Fruit fly (Drosophila melanogaster): Measurements from ENCODE around the gene Acsf2.
A peak's percentile ranks its signal among the peaks of the same experiment; 100 is the strongest.

Acsf2 gene

DNA sequence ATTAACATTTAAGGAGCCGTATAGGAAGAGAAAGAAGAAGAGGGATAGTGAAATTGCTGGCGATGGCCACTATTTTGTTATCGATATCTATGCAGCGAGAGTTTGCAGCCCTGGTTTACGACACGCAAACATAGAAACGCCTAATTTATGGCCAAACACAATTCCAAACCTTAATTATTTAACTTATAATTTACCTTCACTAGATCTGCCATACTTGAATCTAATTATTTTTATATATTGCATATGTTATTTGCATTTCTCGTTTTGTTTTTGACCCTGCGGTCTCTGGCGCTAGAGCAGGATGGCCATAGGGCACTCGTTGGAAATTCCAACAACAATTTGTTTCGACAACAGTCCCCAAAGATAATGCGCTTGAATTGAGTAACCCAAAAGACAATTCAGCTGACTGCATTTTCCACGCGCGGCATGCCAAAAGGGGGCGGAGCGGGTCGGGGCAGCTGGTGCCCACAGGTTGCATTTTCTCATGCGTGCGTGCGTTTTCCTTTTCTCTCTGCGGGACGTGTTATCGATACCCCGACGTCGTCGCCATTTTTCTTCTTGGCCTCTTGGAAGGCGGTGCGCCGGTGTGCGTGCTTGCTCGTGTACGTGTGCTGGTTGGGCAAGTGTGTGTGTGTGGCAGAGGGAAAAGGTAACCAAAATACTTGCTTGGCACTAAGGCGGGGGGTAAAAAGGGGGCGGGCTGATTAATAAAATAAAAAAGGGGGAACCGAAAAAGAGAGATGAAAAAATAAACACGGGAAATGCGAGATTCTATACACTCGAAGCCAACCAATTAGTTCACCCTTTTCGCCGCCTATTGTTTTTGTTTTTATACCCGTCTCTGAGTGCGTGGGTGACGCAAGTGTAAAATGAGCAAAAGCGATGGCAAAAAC, 16.8 kb downstream of the Acsf2 start (continued):
- TF ChIP-seq tx (GFP tag; optimal IDR thresholded peaks at IDR 0.05) (no peak), Rx (GFP tag; IDR thresholded peaks at IDR 0.05) (peak; percentile 53), Meics (GFP tag; optimal IDR thresholded peaks at IDR 0.05) (peak; percentile 45), CG17359 (tag; optimal IDR thresholded peaks at IDR 0.05) (peak; percentile 59), slp2 (GFP tag; optimal IDR thresholded peaks at IDR 0.05) (no peak), Hmr (GFP tag; optimal IDR thresholded peaks at IDR 0.05) (peak; percentile 66), Dek (tag; optimal IDR thresholded peaks at IDR 0.05) (no peak), dpn (GFP tag; optimal IDR thresholded peaks at IDR 0.05) (peak; percentile 49 to 62), CG2712 (tag; optimal IDR thresholded peaks at IDR 0.05) (peak; percentile 17), Xbp1 (GFP tag; optimal IDR thresholded peaks at IDR 0.05) (peak; percentile 55), CG15269 (tag; optimal IDR thresholded peaks at IDR 0.05) (no peak), HLH4C (GFP tag; IDR thresholded peaks at IDR 0.05; ENCODE audit: partially characterized antibody) (peak; percentile 64), CG32532 (GFP tag; IDR thresholded peaks at IDR 0.05) (peak; percentile 86), Eip74EF (GFP tag; optimal IDR thresholded peaks at IDR 0.05) (no peak), CG3838 (GFP tag; optimal IDR thresholded peaks at IDR 0.05) (no peak), Rfx (GFP tag; IDR thresholded peaks at IDR 0.05) (peak; percentile 81), fd96Cb (tag; optimal IDR thresholded peaks at IDR 0.05) (peak; percentile 17), bbx (GFP tag; IDR thresholded peaks at IDR 0.05; ENCODE audit: partially characterized antibody) (peak; percentile 69), fd64A (GFP tag; optimal IDR thresholded peaks at IDR 0.05) (peak; percentile 23), Hr78 (GFP tag; optimal IDR thresholded peaks at IDR 0.05) (peak in 1 of 2 experiments; percentile 61), CG8388 (GFP tag; optimal IDR thresholded peaks at IDR 0.05) (peak; percentile 20), klu (GFP tag; IDR thresholded peaks at IDR 0.05) (peak; percentile 50), Atf6 (GFP tag; IDR thresholded peaks at IDR 0.05) (peak; percentile 77), pros (GFP tag; optimal IDR thresholded peaks at IDR 0.05) (peak; percentile 90), CG4282 (GFP tag; optimal IDR thresholded peaks at IDR 0.05) (no peak), CG12942 (GFP tag; optimal IDR thresholded peaks at IDR 0.05) (peak; percentile 8), scrt (GFP tag; optimal IDR thresholded peaks at IDR 0.05) (peak; percentile 18), MBD-R2 (GFP tag; IDR thresholded peaks at IDR 0.05) (peak; percentile 49), Camta (GFP tag; optimal IDR thresholded peaks at IDR 0.05) (no peak), zfh2 (GFP tag; optimal IDR thresholded peaks at IDR 0.05) (no peak), CG12155 (GFP tag; optimal IDR thresholded peaks at IDR 0.05) (peak; percentile 79), CG1602 (GFP tag; optimal IDR thresholded peaks at IDR 0.05) (peak; percentile 1), CkIIα-i1 (GFP tag; IDR thresholded peaks at IDR 0.05) (no peak), sna (GFP tag; IDR thresholded peaks at IDR 0.05; ENCODE audit: partially characterized antibody) (peak; percentile 70), Xrp1 (GFP tag; IDR thresholded peaks at IDR 0.05) (peak; percentile 55; the same call in 1 of the 2 replicates), sr (GFP tag; IDR thresholded peaks at IDR 0.05) (peak; percentile 74; the same call in 2 of the 3 replicates), CG31388 (GFP tag; optimal IDR thresholded peaks at IDR 0.05) (no peak), onecut (GFP tag; IDR thresholded peaks at IDR 0.05) (no peak), NfI (GFP tag; optimal IDR thresholded peaks at IDR 0.05) (no peak), pita (GFP tag; optimal IDR thresholded peaks at IDR 0.05) (no peak), slou (GFP tag; optimal IDR thresholded peaks at IDR 0.05) (no peak), psq (GFP tag; optimal IDR thresholded peaks at IDR 0.05) (peak; percentile 49), sug (tag; optimal IDR thresholded peaks at IDR 0.05) (peak; percentile 77), CG6683 (GFP tag; optimal IDR thresholded peaks at IDR 0.05) (peak; percentile 4), gfzf (GFP tag; optimal IDR thresholded peaks at IDR 0.05) (peak; percentile 7), br (optimal IDR thresholded peaks at IDR 0.05) (no peak), CG6175 (GFP tag; IDR thresholded peaks at IDR 0.05) (peak; percentile 44; the same call in 1 of the 3 replicates), odd (GFP tag; optimal IDR thresholded peaks at IDR 0.05) (no peak)

Measured in whole organism, embryonic.